Fruit fly (Drosophila melanogaster) whole organism, embryonic: ENCODE data around the gene bero.

ENCODE experiments used
- Adf1 ChIP-seq: fragments of 200-800 bp; sonication (Bioruptor generic); IDR thresholded peaks from 2 replicates; pipeline ENCODE4 v1.3.6; 2022; ENCODE audit warnings: missing biosample characterization, missing genetic modification characterization
- Aef1 ChIP-seq: fragments of 200-800 bp; sonication (Bioruptor generic); IDR thresholded peaks from 3 replicates; pipeline ENCODE4 v1.3.6; 2022; ENCODE audit warnings: missing biosample characterization, missing genetic modification characterization
- CG10267 ChIP-seq: fragments of 200-800 bp; sonication (Bioruptor generic); optimal IDR thresholded peaks from 2 replicates; lab custom pipeline; 2018; ENCODE audit warnings: missing biosample characterization, mild to moderate bottlenecking, missing genetic modification characterization, moderate library complexity
- CG10274 ChIP-seq: fragments of 200-800 bp; sonication (Bioruptor generic); optimal IDR thresholded peaks from 3 replicates; lab custom pipeline; 2017; ENCODE audit warnings: missing biosample characterization, mild to moderate bottlenecking, missing genetic modification characterization
- CG10321 ChIP-seq: fragments of 200-800 bp; sonication (Bioruptor generic); IDR thresholded peaks from 2 replicates; pipeline ENCODE4 v1.3.6; 2022; ENCODE audit warnings: missing biosample characterization, missing genetic modification characterization
- CG10543 ChIP-seq: fragments of 200-800 bp; sonication (Bioruptor generic); optimal IDR thresholded peaks from 3 replicates; lab custom pipeline; 2017; ENCODE audit warnings: missing biosample characterization, mild to moderate bottlenecking, missing genetic modification characterization, moderate library complexity
- CG11504 ChIP-seq: fragments of 200-800 bp; sonication (Bioruptor generic); optimal IDR thresholded peaks from 3 replicates; lab custom pipeline; 2019; ENCODE audit warnings: missing biosample characterization, mild to moderate bottlenecking, missing genetic modification characterization, moderate library complexity
- CG12299 ChIP-seq: fragments of 200-800 bp; sonication (Bioruptor generic); optimal IDR thresholded peaks from 2 replicates; lab custom pipeline; 2018; ENCODE audit warnings: missing biosample characterization, mild to moderate bottlenecking, missing genetic modification characterization
- CG12769 ChIP-seq: fragments of 200-800 bp; sonication (Bioruptor generic); optimal IDR thresholded peaks from 2 replicates; lab custom pipeline; 2019; ENCODE audit warnings: missing biosample characterization, mild to moderate bottlenecking, missing genetic modification characterization, moderate library complexity
- CG12942 ChIP-seq: fragments of 200-800 bp; sonication (Bioruptor generic); optimal IDR thresholded peaks from 3 replicates; lab custom pipeline; 2016; ENCODE audit warnings: missing biosample characterization, missing genetic modification characterization
- CG13287 ChIP-seq: fragments of 200-800 bp; sonication (Bioruptor generic); IDR thresholded peaks from 2 replicates; pipeline ENCODE4 v1.3.6; 2022; ENCODE audit warnings: missing biosample characterization, missing genetic modification characterization; ENCODE audit not compliant: partially characterized antibody
- CG16813 ChIP-seq: fragments of 200-800 bp; sonication (Bioruptor generic); IDR thresholded peaks from 3 replicates; pipeline ENCODE4 v1.3.6; 2022; ENCODE audit warnings: missing biosample characterization, missing genetic modification characterization; ENCODE audit not compliant: partially characterized antibody
- CG17568 ChIP-seq: fragments of 200-800 bp; sonication (Bioruptor generic); optimal IDR thresholded peaks from 2 replicates; lab custom pipeline; 2018; ENCODE audit warnings: missing biosample characterization, mild to moderate bottlenecking, missing genetic modification characterization, moderate library complexity
- CG18476 ChIP-seq: fragments of 200-800 bp; sonication (Bioruptor generic); optimal IDR thresholded peaks from 2 replicates; lab custom pipeline; 2016; ENCODE audit warnings: missing biosample characterization, mild to moderate bottlenecking, missing genetic modification characterization
- CG2678 ChIP-seq: fragments of 200-800 bp; sonication (Bioruptor generic); optimal IDR thresholded peaks from 3 replicates; lab custom pipeline; 2019; ENCODE audit warnings: missing biosample characterization, mild to moderate bottlenecking, missing genetic modification characterization, moderate library complexity
- CG30403 ChIP-seq: fragments of 200-800 bp; sonication (Bioruptor generic); optimal IDR thresholded peaks from 3 replicates; lab custom pipeline; 2016; ENCODE audit warnings: missing biosample characterization, missing genetic modification characterization
- CG3065 ChIP-seq: fragments of 200-800 bp; sonication (Bioruptor generic); optimal IDR thresholded peaks from 2 replicates; lab custom pipeline; 2016; ENCODE audit warnings: missing biosample characterization, missing genetic modification characterization
- CG6765 ChIP-seq: fragments of 200-800 bp; sonication (Bioruptor generic); optimal IDR thresholded peaks from 3 replicates; lab custom pipeline; 2017; ENCODE audit warnings: missing biosample characterization, mild to moderate bottlenecking, missing genetic modification characterization
- CG8089 ChIP-seq: fragments of 200-800 bp; sonication (Bioruptor generic); optimal IDR thresholded peaks from 3 replicates; lab custom pipeline; 2016; ENCODE audit warnings: missing biosample characterization, missing genetic modification characterization
- CG8765 ChIP-seq: fragments of 200-800 bp; sonication (Bioruptor generic); IDR thresholded peaks from 2 replicates; pipeline ENCODE4 v1.3.6; 2022; ENCODE audit warnings: missing biosample characterization, missing genetic modification characterization
- CG9932 ChIP-seq: fragments of 200-800 bp; sonication (Bioruptor generic); IDR thresholded peaks from 2 replicates; pipeline ENCODE4 v1.3.6; 2022; ENCODE audit warnings: missing biosample characterization, missing genetic modification characterization
- Chrac-16 ChIP-seq: fragments of 200-800 bp; sonication (Bioruptor generic); optimal IDR thresholded peaks from 3 replicates; lab custom pipeline; 2016; ENCODE audit warnings: missing biosample characterization, missing genetic modification characterization
- D19B ChIP-seq: fragments of 200-800 bp; sonication (Bioruptor generic); optimal IDR thresholded peaks from 2 replicates; lab custom pipeline; 2017; ENCODE audit warnings: missing biosample characterization, mild to moderate bottlenecking, missing genetic modification characterization
- Ets97D ChIP-seq: fragments of 200-800 bp; sonication (Bioruptor generic); optimal IDR thresholded peaks from 3 replicates; lab custom pipeline; 2016; ENCODE audit warnings: missing biosample characterization, missing genetic modification characterization
- Hr39 ChIP-seq: fragments of >200 bp; optimal IDR thresholded peaks from 2 replicates; lab custom pipeline; 2017
- Meics ChIP-seq: fragments of 200-800 bp; sonication (Bioruptor generic); optimal IDR thresholded peaks from 2 replicates; lab custom pipeline; 2017; ENCODE audit warnings: missing biosample characterization, mild to moderate bottlenecking, missing genetic modification characterization
- Ssrp ChIP-seq: fragments of 200-800 bp; sonication (Bioruptor generic); optimal IDR thresholded peaks from 2 replicates; lab custom pipeline; 2018; ENCODE audit warnings: missing biosample characterization, mild to moderate bottlenecking, missing genetic modification characterization, moderate library complexity
- en ChIP-seq: fragments of 200-800 bp; sonication (Bioruptor generic); optimal IDR thresholded peaks from 2 replicates; lab custom pipeline; 2016; ENCODE audit warnings: missing biosample characterization, missing genetic modification characterization
- exex ChIP-seq: fragments of 200-800 bp; sonication (Bioruptor generic); optimal IDR thresholded peaks from 4 replicates; lab custom pipeline; 2018; ENCODE audit warnings: missing biosample characterization, mild to moderate bottlenecking, missing genetic modification characterization, moderate library complexity
- gem ChIP-seq: fragments of 200-800 bp; sonication (Bioruptor generic); optimal IDR thresholded peaks from 2 replicates; lab custom pipeline; 2019; ENCODE audit warnings: missing biosample characterization, mild to moderate bottlenecking, missing genetic modification characterization, moderate library complexity
- grn ChIP-seq: fragments of 200-800 bp; sonication (Bioruptor generic); optimal IDR thresholded peaks from 3 replicates; lab custom pipeline; 2017; ENCODE audit warnings: missing biosample characterization, missing genetic modification characterization
- gsb-n ChIP-seq: fragments of 200-800 bp; sonication (Bioruptor generic); optimal IDR thresholded peaks from 3 replicates; lab custom pipeline; 2018; ENCODE audit warnings: missing biosample characterization, mild to moderate bottlenecking, missing genetic modification characterization
- hkb ChIP-seq, 2 experiments: fragments of 200-800 bp in 1 of 2; fragments of >200 bp in 1 of 2; sonication (Bioruptor generic) in 1 of 2; IDR thresholded peaks in 1 of 2; optimal IDR thresholded peaks in 1 of 2; 2 replicates each; pipeline versions ENCODE4 v1.3.6 to Lab custom; 2017 to 2022; ENCODE audit warnings: missing biosample characterization in 1 of 2, missing genetic modification characterization in 1 of 2
- jing ChIP-seq: fragments of 200-800 bp; sonication (Bioruptor generic); optimal IDR thresholded peaks from 2 replicates; lab custom pipeline; 2018; ENCODE audit warnings: missing biosample characterization, mild to moderate bottlenecking, missing genetic modification characterization
- jumu ChIP-seq: fragments of 200-800 bp; sonication (Bioruptor generic); optimal IDR thresholded peaks from 3 replicates; lab custom pipeline; 2016; ENCODE audit warnings: missing biosample characterization, missing genetic modification characterization
- kah ChIP-seq: fragments of 200-800 bp; sonication (Bioruptor generic); optimal IDR thresholded peaks from 2 replicates; lab custom pipeline; 2018; ENCODE audit warnings: missing biosample characterization, mild to moderate bottlenecking, missing genetic modification characterization
- knrl ChIP-seq: fragments of 200-800 bp; sonication (Bioruptor generic); IDR thresholded peaks from 3 replicates; pipeline ENCODE4 v1.3.6; 2022; ENCODE audit warnings: missing biosample characterization, missing genetic modification characterization; ENCODE audit not compliant: partially characterized antibody
- lov ChIP-seq, 2 experiments: fragments of 200-800 bp in 1 of 2; fragments of >200 bp in 1 of 2; sonication (Bioruptor generic) in 1 of 2; IDR thresholded peaks in 1 of 2; optimal IDR thresholded peaks in 1 of 2; 2 replicates in 1 of 2; 3 replicates in 1 of 2; pipeline versions ENCODE4 v1.3.6 to Lab custom; 2017 to 2022; ENCODE audit warnings: missing biosample characterization in 1 of 2, missing genetic modification characterization in 1 of 2
- nmo ChIP-seq: fragments of 200-800 bp; sonication (Bioruptor generic); optimal IDR thresholded peaks from 2 replicates; lab custom pipeline; 2018; ENCODE audit warnings: missing biosample characterization, mild to moderate bottlenecking, missing genetic modification characterization, moderate library complexity
- nom ChIP-seq: fragments of 200-800 bp; sonication (Bioruptor generic); optimal IDR thresholded peaks from 2 replicates; lab custom pipeline; 2017; ENCODE audit warnings: missing biosample characterization, missing genetic modification characterization, mild to moderate bottlenecking, moderate library complexity, missing genetic modification reagents
- rib ChIP-seq: fragments of 200-800 bp; sonication (Bioruptor generic); IDR thresholded peaks from 2 replicates; pipeline ENCODE4 v1.3.6; 2022; ENCODE audit warnings: missing biosample characterization, missing genetic modification characterization
- salm ChIP-seq: fragments of 200-800 bp; sonication (Bioruptor generic); optimal IDR thresholded peaks from 2 replicates; lab custom pipeline; 2018; ENCODE audit warnings: missing biosample characterization, mild to moderate bottlenecking, missing genetic modification characterization
- sens ChIP-seq: fragments of 200-800 bp; sonication (Bioruptor generic); peaks from one replicate; lab custom pipeline; 2016; ENCODE audit warnings: missing biosample characterization, missing genetic modification characterization
- sima ChIP-seq: fragments of 200-800 bp; sonication (Bioruptor generic); optimal IDR thresholded peaks from 2 replicates; lab custom pipeline; 2016; ENCODE audit warnings: missing biosample characterization, missing genetic modification characterization
- sqz ChIP-seq: fragments of 200-800 bp; sonication (Bioruptor generic); optimal IDR thresholded peaks from 3 replicates; lab custom pipeline; 2018; ENCODE audit warnings: missing biosample characterization, mild to moderate bottlenecking, missing genetic modification characterization
- ssp ChIP-seq: fragments of 200-800 bp; sonication (Bioruptor generic); IDR thresholded peaks from 2 replicates; pipeline ENCODE4 v1.3.6; 2022; ENCODE audit warnings: missing biosample characterization, missing genetic modification characterization
- sug ChIP-seq: fragments of 200-800 bp; optimal IDR thresholded peaks from 2 replicates; lab custom pipeline; 2019; ENCODE audit warnings: missing biosample characterization, mild to moderate bottlenecking, missing genetic modification characterization, moderate library complexity
- trh ChIP-seq: fragments of 200-800 bp; sonication (Bioruptor generic); optimal IDR thresholded peaks from 2 replicates; lab custom pipeline; 2016; ENCODE audit warnings: missing biosample characterization, missing genetic modification characterization
- ttk ChIP-seq: fragments of 200-800 bp; sonication (Bioruptor generic); IDR thresholded peaks from 2 replicates; pipeline ENCODE4 v2.1.2; 2022; ENCODE audit warnings: missing biosample characterization, missing genetic modification characterization

The bero gene

dm6 chr2L:20864764-20865265 is 6.3 kb downstream of the bero start, which contains the start of gene CG9338 (continued):
- TF ChIP-seq CG16813 (GFP tag; lab: Robert Waterston, UW) (no peak), CG3065 (GFP tag; lab: Kevin White, UChicago) (no peak), CG17568 (peak; percentile 85), exex (tag; lab: Kevin White, UChicago) (peak; percentile 76), CG11504 (peak; percentile 84), nom (GFP tag; lab: Kevin White, UChicago) (no peak), gem (tag; lab: Kevin White, UChicago) (peak; percentile 87), CG12769 (tag; lab: Kevin White, UChicago) (peak; percentile 76), CG12299 (tag; lab: Kevin White, UChicago) (peak; percentile 76), CG12942 (GFP tag; lab: Kevin White, UChicago) (peak; percentile 58), CG10274 (peak; percentile 85), lov (optimal IDR thresholded peaks at IDR 0.05; lab: Kevin White, UChicago) (no peak), lov (GFP tag; IDR thresholded peaks at IDR 0.05; lab: Robert Waterston, UW) (peak; percentile 88), sug (tag; lab: Kevin White, UChicago) (peak; percentile 80), CG18476 (GFP tag; lab: Kevin White, UChicago) (peak; percentile 62), trh (peak; percentile 42), CG2678 (peak; percentile 98), grn (GFP tag; lab: Kevin White, UChicago) (peak; percentile 11), sens (GFP tag; lab: Kevin White, UChicago) (peak; percentile 96), Ets97D (GFP tag; lab: Kevin White, UChicago) (peak; percentile 34), CG8089 (GFP tag; lab: Kevin White, UChicago) (peak; percentile 73), CG9932 (peak; percentile 76), gsb-n (tag; lab: Kevin White, UChicago) (peak; percentile 43), CG10321 (GFP tag; lab: Robert Waterston, UW) (peak; percentile 16; the same call in 1 of the 2 replicates), ssp (GFP tag; lab: Robert Waterston, UW) (peak; percentile 56), CG30403 (peak; percentile 84), Hr39 (lab: Kevin White, UChicago) (no peak), hkb (optimal IDR thresholded peaks at IDR 0.05; lab: Kevin White, UChicago) (no peak), hkb (GFP tag; IDR thresholded peaks at IDR 0.05; lab: Robert Waterston, UW) (peak; percentile 83), nmo (GFP tag; lab: Kevin White, UChicago) (peak; percentile 84), Adf1 (GFP tag; lab: Robert Waterston, UW) (no peak; the same call in none of the 2 replicates), jing (GFP tag; lab: Kevin White, UChicago) (peak; percentile 59), Meics (GFP tag; lab: Kevin White, UChicago) (peak; percentile 95), CG13287 (peak; percentile 54), CG6765 (GFP tag; lab: Kevin White, UChicago) (peak; percentile 93), Chrac-16 (GFP tag; lab: Kevin White, UChicago) (peak; percentile 64), salm (tag; lab: Kevin White, UChicago) (peak; percentile 72), ttk (GFP tag; lab: Robert Waterston, UW) (peak; percentile 62; the same call in 1 of the 2 replicates), CG10267 (tag; lab: Kevin White, UChicago) (peak; percentile 84), knrl (GFP tag; lab: Robert Waterston, UW) (no peak), kah (GFP tag; lab: Kevin White, UChicago) (peak; percentile 87), CG10543 (GFP tag; lab: Kevin White, UChicago) (peak; percentile 94), jumu (peak; percentile 73), D19B (GFP tag; lab: Kevin White, UChicago) (peak; percentile 98), sqz (peak; percentile 95), en (GFP tag; lab: Kevin White, UChicago) (peak; percentile 71), rib (GFP tag; lab: Robert Waterston, UW) (peak; percentile 77), Aef1 (GFP tag; lab: Robert Waterston, UW) (peak; percentile 75; the same call in 2 of the 3 replicates), CG8765 (GFP tag; lab: Robert Waterston, UW) (peak; percentile 49; the same call in 1 of the 2 replicates), sima (GFP tag; lab: Kevin White, UChicago) (peak; percentile 74), Ssrp (tag; lab: Kevin White, UChicago) (peak; percentile 61)
